Fruit fly (Drosophila melanogaster): ENCODE measurements around the gene Mp.

Gene Mp

dm6 chr3L:6996907-6997306 lies 1.7 kb upstream of the Mp start (continued):
- TF ChIP-seq Jra (GFP tag; optimal IDR thresholded peaks at IDR 0.05) (no peak), woc (GFP tag; optimal IDR thresholded peaks at IDR 0.05) (no peak), Abd-B (GFP tag; optimal IDR thresholded peaks at IDR 0.05) (no peak), Hr78 (GFP tag; optimal IDR thresholded peaks at IDR 0.05) (no peak), brk (GFP tag; optimal IDR thresholded peaks at IDR 0.05) (no peak)

dm6 chr3L:6997410-6997809 lies 1.2 kb upstream of the Mp start:
- TF ChIP-seq OdsH (GFP tag; optimal IDR thresholded peaks at IDR 0.05), result no peak
- TF ChIP-seq Dfd (GFP tag; optimal IDR thresholded peaks at IDR 0.05), result no peak
- no peak for TF ChIP-seq Hr83 (GFP tag; optimal IDR thresholded peaks at IDR 0.05; ENCODE audit: poor library complexity, severe bottlenecking)
- no peak for TF ChIP-seq dl (GFP tag; optimal IDR thresholded peaks at IDR 0.05; ENCODE audit: insufficient read depth in 1 of 2, partially characterized antibody in 2 of 2)

- TF ChIP-seq Dfd (GFP tag; optimal IDR thresholded peaks at IDR 0.05) (no peak), sv (GFP tag; optimal IDR thresholded peaks at IDR 0.05) (no peak), GATAd (GFP tag; optimal IDR thresholded peaks at IDR 0.05) (no peak), Mio (GFP tag; optimal IDR thresholded peaks at IDR 0.05) (no peak), OdsH (GFP tag; optimal IDR thresholded peaks at IDR 0.05) (no peak), dl (GFP tag; optimal IDR thresholded peaks at IDR 0.05; ENCODE audit: insufficient read depth in 1 of 2, partially characterized antibody in 2 of 2) (no peak), dsf (GFP tag; optimal IDR thresholded peaks at IDR 0.05; ENCODE audit: borderline replicate concordance) (no peak), Jra (GFP tag; optimal IDR thresholded peaks at IDR 0.05) (no peak), br (GFP tag; optimal IDR thresholded peaks at IDR 0.05) (no peak), Rel (GFP tag; optimal IDR thresholded peaks at IDR 0.05) (no peak), Rel (tag; optimal IDR thresholded peaks at IDR 0.05) (no peak), usp (GFP tag; optimal IDR thresholded peaks at IDR 0.05) (no peak)
These were observed 1.4 kb downstream of the Mp start for dm6 chr3L:6999993-7000392.

- TF ChIP-seq Myc (optimal IDR thresholded peaks at IDR 0.05) (no peak), dmrt93B (GFP tag; optimal IDR thresholded peaks at IDR 0.05) (no peak), Dif (GFP tag; optimal IDR thresholded peaks at IDR 0.05; ENCODE audit: partially characterized antibody) (no peak), h (GFP tag; optimal IDR thresholded peaks at IDR 0.05) (no peak), pan (optimal IDR thresholded peaks at IDR 0.05) (no peak), dl (GFP tag; optimal IDR thresholded peaks at IDR 0.05; ENCODE audit: insufficient read depth in 1 of 2, partially characterized antibody in 2 of 2) (no peak), Vsx2 (GFP tag; optimal IDR thresholded peaks at IDR 0.05; ENCODE audit: partially characterized antibody) (no peak), Dfd (GFP tag; optimal IDR thresholded peaks at IDR 0.05) (no peak), woc (GFP tag; optimal IDR thresholded peaks at IDR 0.05) (no peak), Mio (GFP tag; optimal IDR thresholded peaks at IDR 0.05) (no peak), OdsH (GFP tag; optimal IDR thresholded peaks at IDR 0.05) (no peak), Hr83 (GFP tag; optimal IDR thresholded peaks at IDR 0.05; ENCODE audit: poor library complexity, severe bottlenecking) (no peak), fru (GFP tag; optimal IDR thresholded peaks at IDR 0.05) (no peak), CrebA (GFP tag; optimal IDR thresholded peaks at IDR 0.05; ENCODE audit: borderline replicate concordance) (no peak), HLH106 (tag; optimal IDR thresholded peaks at IDR 0.05) (no peak), Jra (GFP tag; optimal IDR thresholded peaks at IDR 0.05) (no peak), brk (GFP tag; optimal IDR thresholded peaks at IDR 0.05) (no peak), Rel (GFP tag; optimal IDR thresholded peaks at IDR 0.05) (no peak), Rel (tag; optimal IDR thresholded peaks at IDR 0.05) (no peak), Sp1 (GFP tag; optimal IDR thresholded peaks at IDR 0.05) (no peak)
These were observed 3.2 kb downstream of the Mp start for dm6 chr3L:7001855-7002254.

dm6 chr3L:7002355-7002754 lies 3.7 kb downstream of the Mp start:
- no peak for TF ChIP-seq Mio (GFP tag; optimal IDR thresholded peaks at IDR 0.05)
- TF ChIP-seq foxo (GFP tag; optimal IDR thresholded peaks at IDR 0.05), result no peak
- no peak for TF ChIP-seq Dfd (GFP tag; optimal IDR thresholded peaks at IDR 0.05)
- no peak for TF ChIP-seq tai (GFP tag; optimal IDR thresholded peaks at IDR 0.05)
- no peak for TF ChIP-seq CG32264 (GFP tag; optimal IDR thresholded peaks at IDR 0.05)
- TF ChIP-seq CrebA (GFP tag; optimal IDR thresholded peaks at IDR 0.05; ENCODE audit: borderline replicate concordance), result no peak
- TF ChIP-seq Myc (optimal IDR thresholded peaks at IDR 0.05), result no peak
- no peak for TF ChIP-seq Dif (GFP tag; optimal IDR thresholded peaks at IDR 0.05; ENCODE audit: partially characterized antibody)
- no peak for TF ChIP-seq fru (GFP tag; optimal IDR thresholded peaks at IDR 0.05)
- TF ChIP-seq jim (GFP tag; optimal IDR thresholded peaks at IDR 0.05), result no peak
- TF ChIP-seq Abd-B (GFP tag; optimal IDR thresholded peaks at IDR 0.05), result no peak
- TF ChIP-seq HLH106 (tag; optimal IDR thresholded peaks at IDR 0.05), result no peak
- no peak for TF ChIP-seq sage (GFP tag; optimal IDR thresholded peaks at IDR 0.05)
- TF ChIP-seq brk (GFP tag; optimal IDR thresholded peaks at IDR 0.05), result no peak
